Fruit fly (Drosophila melanogaster) whole organism, embryonic: ENCODE data around the gene CG42541.
A peak's percentile ranks its signal among the peaks of the same experiment; 100 is the strongest.

Experiments
- Abd-B ChIP-seq: fragments of 200-800 bp; sonication (Bioruptor generic); optimal IDR thresholded peaks from 2 replicates; lab custom pipeline; 2018; ENCODE audit warnings: missing biosample characterization, mild to moderate bottlenecking, missing genetic modification characterization, moderate library complexity
- Ada2b ChIP-seq: fragments of 200-800 bp; sonication (Bioruptor generic); IDR thresholded peaks from 2 replicates; pipeline ENCODE4 v1.3.6; 2022; ENCODE audit warnings: missing biosample characterization, missing genetic modification characterization
- Bgb ChIP-seq: fragments of 200-800 bp; sonication (Bioruptor generic); IDR thresholded peaks from 2 replicates; pipeline ENCODE4 v1.3.6; 2022; ENCODE audit warnings: missing biosample characterization, missing genetic modification characterization; ENCODE audit not compliant: partially characterized antibody
- Blimp-1 ChIP-seq: fragments of 200-800 bp; sonication (Bioruptor generic); optimal IDR thresholded peaks from 3 replicates; lab custom pipeline; 2018; ENCODE audit warnings: missing biosample characterization, missing genetic modification characterization, mild to moderate bottlenecking, moderate library complexity, missing genetic modification reagents
- CG10274 ChIP-seq: fragments of 200-800 bp; sonication (Bioruptor generic); optimal IDR thresholded peaks from 3 replicates; lab custom pipeline; 2017; ENCODE audit warnings: missing biosample characterization, mild to moderate bottlenecking, missing genetic modification characterization
- CG1233 ChIP-seq: fragments of 200-800 bp; sonication (Bioruptor generic); optimal IDR thresholded peaks from 4 replicates; lab custom pipeline; 2018; ENCODE audit warnings: missing biosample characterization, mild to moderate bottlenecking, missing genetic modification characterization
- CG2199 ChIP-seq: fragments of 200-800 bp; sonication (Bioruptor generic); IDR thresholded peaks from 3 replicates; pipeline ENCODE4 v1.3.6; 2022; ENCODE audit warnings: missing biosample characterization, missing genetic modification characterization
- CG31388 ChIP-seq: fragments of 200-800 bp; sonication (Bioruptor generic); optimal IDR thresholded peaks from 2 replicates; lab custom pipeline; 2016; ENCODE audit warnings: missing biosample characterization, missing genetic modification characterization
- CG31441 ChIP-seq: fragments of 200-800 bp; sonication (Bioruptor generic); IDR thresholded peaks from 2 replicates; pipeline ENCODE4 v1.3.6; 2022; ENCODE audit warnings: missing biosample characterization, missing genetic modification characterization
- CG32532 ChIP-seq: fragments of 200-800 bp; sonication (Bioruptor generic); IDR thresholded peaks from 2 replicates; pipeline ENCODE4 v1.3.6; 2022; ENCODE audit warnings: missing biosample characterization, missing genetic modification characterization
- CG34376 ChIP-seq: fragments of 200-800 bp; sonication (Bioruptor generic); optimal IDR thresholded peaks from 2 replicates; lab custom pipeline; 2018; ENCODE audit warnings: missing biosample characterization, mild to moderate bottlenecking, missing genetic modification characterization
- CG42726 ChIP-seq: fragments of 200-800 bp; sonication (Bioruptor generic); IDR thresholded peaks from 2 replicates; pipeline ENCODE4 v1.3.6; 2022; ENCODE audit warnings: missing biosample characterization, missing genetic modification characterization; ENCODE audit not compliant: partially characterized antibody
- CG6654 ChIP-seq: fragments of 200-800 bp; sonication (Bioruptor generic); optimal IDR thresholded peaks from 2 replicates; lab custom pipeline; 2017; ENCODE audit warnings: missing biosample characterization, mild to moderate bottlenecking, missing genetic modification characterization
- CG8290 ChIP-seq, 3 experiments: fragments of 200-800 bp; sonication (Bioruptor generic); optimal IDR thresholded peaks; 2 replicates each; lab custom pipeline; 2016 to 2019; ENCODE audit warnings: missing biosample characterization in 3 of 3, missing genetic modification characterization in 3 of 3, mild to moderate bottlenecking in 2 of 3, moderate library complexity in 1 of 3
- Drgx ChIP-seq: fragments of 200-800 bp; sonication (Bioruptor generic); IDR thresholded peaks from 2 replicates; pipeline ENCODE4 v1.3.6; 2022; ENCODE audit warnings: missing biosample characterization, missing genetic modification characterization
- Hr78 ChIP-seq, 2 experiments: fragments of 200-800 bp in 1 of 2; fragments of >200 bp in 1 of 2; sonication (Bioruptor generic) in 1 of 2; optimal IDR thresholded peaks; 2 replicates each; lab custom pipeline; 2017 to 2019; ENCODE audit warnings: missing biosample characterization in 2 of 2, missing genetic modification characterization in 2 of 2, mild to moderate bottlenecking in 1 of 2, moderate library complexity in 1 of 2
- Med ChIP-seq: fragments of 200-800 bp; sonication (Bioruptor generic); peaks from one replicate; lab custom pipeline; 2016; ENCODE audit warnings: missing biosample characterization, missing genetic modification characterization, mild to moderate bottlenecking, inconsistent platforms, moderate library complexity
- Opbp ChIP-seq: fragments of 200-800 bp; sonication (Bioruptor generic); IDR thresholded peaks from 3 replicates; pipeline ENCODE4 v1.3.6; 2022; ENCODE audit warnings: missing biosample characterization, missing genetic modification characterization; ENCODE audit not compliant: partially characterized antibody
- Pdp1 ChIP-seq, 2 experiments: fragments of 200-800 bp; sonication (Bioruptor generic); optimal IDR thresholded peaks; 3 replicates each; lab custom pipeline; 2016; ENCODE audit warnings: missing biosample characterization in 2 of 2, missing genetic modification characterization in 2 of 2, mild to moderate bottlenecking in 1 of 2, moderate library complexity in 1 of 2
- Ravus ChIP-seq: fragments of 200-800 bp; sonication (Bioruptor generic); IDR thresholded peaks from 2 replicates; pipeline ENCODE4 v1.3.6; 2022; ENCODE audit warnings: missing biosample characterization, missing genetic modification characterization
- Rfx ChIP-seq: fragments of 200-800 bp; sonication (Bioruptor generic); IDR thresholded peaks from 2 replicates; pipeline ENCODE4 v1.3.6; 2022; ENCODE audit warnings: missing biosample characterization, missing genetic modification characterization
- ase ChIP-seq: fragments of 200-800 bp; sonication (Bioruptor generic); IDR thresholded peaks from 3 replicates; pipeline ENCODE4 v1.3.6; 2022; ENCODE audit warnings: missing biosample characterization, missing genetic modification characterization
- bbx ChIP-seq: fragments of 200-800 bp; sonication (Bioruptor generic); IDR thresholded peaks from 2 replicates; pipeline ENCODE4 v1.3.6; 2022; ENCODE audit warnings: missing biosample characterization, missing genetic modification characterization; ENCODE audit not compliant: partially characterized antibody
- disco-r ChIP-seq: fragments of 200-800 bp; sonication (Bioruptor generic); optimal IDR thresholded peaks from 2 replicates; lab custom pipeline; 2016; ENCODE audit warnings: missing biosample characterization, missing genetic modification characterization
- gcm ChIP-seq: fragments of 200-800 bp; sonication (Bioruptor generic); optimal IDR thresholded peaks from 2 replicates; lab custom pipeline; 2019; ENCODE audit warnings: missing biosample characterization, mild to moderate bottlenecking, missing genetic modification characterization, moderate library complexity
- grau ChIP-seq: fragments of 200-800 bp; optimal IDR thresholded peaks from 3 replicates; lab custom pipeline; 2019; ENCODE audit warnings: missing biosample characterization, mild to moderate bottlenecking, missing genetic modification characterization, moderate library complexity
- grn ChIP-seq: fragments of 200-800 bp; sonication (Bioruptor generic); optimal IDR thresholded peaks from 3 replicates; lab custom pipeline; 2017; ENCODE audit warnings: missing biosample characterization, missing genetic modification characterization
- her ChIP-seq: fragments of 200-800 bp; sonication (Bioruptor generic); optimal IDR thresholded peaks from 2 replicates; lab custom pipeline; 2016; ENCODE audit warnings: missing biosample characterization, missing genetic modification characterization
- kni ChIP-seq: fragments of 200-800 bp; sonication (Bioruptor generic); optimal IDR thresholded peaks from 3 replicates; lab custom pipeline; 2017; ENCODE audit warnings: mild to moderate bottlenecking, missing biosample characterization, missing genetic modification reagents, missing genetic modification characterization
- nerfin-1 ChIP-seq: fragments of 200-800 bp; sonication (Bioruptor generic); optimal IDR thresholded peaks from 3 replicates; lab custom pipeline; 2019; ENCODE audit warnings: missing biosample characterization, mild to moderate bottlenecking, missing genetic modification characterization, moderate library complexity
- peb ChIP-seq: fragments of 200-800 bp; sonication (Bioruptor generic); IDR thresholded peaks from 2 replicates; pipeline ENCODE4 v1.3.6; 2022; ENCODE audit warnings: missing biosample characterization, missing genetic modification characterization
- row ChIP-seq: fragments of 200-800 bp; sonication (Bioruptor generic); IDR thresholded peaks from 3 replicates; pipeline ENCODE4 v1.3.6; 2022; ENCODE audit warnings: missing biosample characterization, missing genetic modification characterization
- sens ChIP-seq: fragments of 200-800 bp; sonication (Bioruptor generic); peaks from one replicate; lab custom pipeline; 2016; ENCODE audit warnings: missing biosample characterization, missing genetic modification characterization
- ssp ChIP-seq: fragments of 200-800 bp; sonication (Bioruptor generic); IDR thresholded peaks from 2 replicates; pipeline ENCODE4 v1.3.6; 2022; ENCODE audit warnings: missing biosample characterization, missing genetic modification characterization
- stwl ChIP-seq: fragments of 200-800 bp; sonication (Bioruptor generic); optimal IDR thresholded peaks from 3 replicates; lab custom pipeline; 2018; ENCODE audit warnings: missing biosample characterization, mild to moderate bottlenecking, missing genetic modification characterization, moderate library complexity
- vvl ChIP-seq: fragments of 200-800 bp; sonication (Bioruptor generic); IDR thresholded peaks from 2 replicates; pipeline ENCODE4 v1.3.6; 2022; ENCODE audit warnings: missing biosample characterization, missing genetic modification characterization

The CG42541 gene

dm6 chrX:3861183-3861582 is 69.2 kb downstream of the CG42541 start (continued):
- TF ChIP-seq nerfin-1 (tag; lab: Kevin White, UChicago) (peak; percentile 82), ase (no peak), vvl (GFP tag; lab: Robert Waterston, UW) (0 out of 2 replicates have a peak, but pooled peaks have one; percentile 16), CG8290 (GFP tag; optimal IDR thresholded peaks at IDR 0.05; lab: Kevin White, UChicago) (peak; percentile 74), CG8290 (tag; optimal IDR thresholded peaks at IDR 0.05; lab: Kevin White, UChicago) (peak in 1 of 2 experiments; percentile 11), Abd-B (peak; percentile 20), Ravus (no peak), CG42726 (GFP tag; lab: Robert Waterston, UW) (0 out of 2 replicates have a peak, but pooled peaks have one; percentile 9), kni (GFP tag; lab: Kevin White, UChicago) (peak; percentile 9), peb (no peak), gcm (GFP tag; lab: Kevin White, UChicago) (peak; percentile 22), grn (GFP tag; lab: Kevin White, UChicago) (no peak), bbx (0 out of 2 replicates have a peak, but pooled peaks have one; percentile 20), her (GFP tag; lab: Kevin White, UChicago) (peak; percentile 6), Bgb (GFP tag; lab: Robert Waterston, UW) (0 out of 2 replicates have a peak, but pooled peaks have one; percentile 37), CG1233 (GFP tag; lab: Kevin White, UChicago) (no peak), CG32532 (0 out of 2 replicates have a peak, but pooled peaks have one; percentile 14), Opbp (GFP tag; lab: Robert Waterston, UW) (0 out of 3 replicates have a peak, but pooled peaks have one; percentile 31), CG31388 (GFP tag; lab: Kevin White, UChicago) (no peak), stwl (tag; lab: Kevin White, UChicago) (peak; percentile 46), CG2199 (peak; percentile 81; the same call in 1 of the 3 replicates), sens (peak; percentile 42), Med (GFP tag; lab: Kevin White, UChicago) (peak; percentile 82), row (GFP tag; lab: Robert Waterston, UW) (peak; percentile 19; the same call in 1 of the 3 replicates)

dm6 chrX:3849419-3850028 is 80.9 kb downstream of the CG42541 start:
- TF ChIP-seq Blimp-1 (GFP tag; lab: Kevin White, UChicago), result peak; percentile 16
- no peak for TF ChIP-seq CG10274 (GFP tag; lab: Kevin White, UChicago)

- TF ChIP-seq grau (tag; lab: Kevin White, UChicago), result peak; percentile 77
- TF ChIP-seq CG31441 (GFP tag; lab: Robert Waterston, UW), result no peak
- peak; percentile 40; the same call in 1 of the 2 replicates for TF ChIP-seq vvl (GFP tag; lab: Robert Waterston, UW)
- TF ChIP-seq CG6654 (GFP tag; lab: Kevin White, UChicago), result no peak
- no peak for TF ChIP-seq Hr78 (GFP tag; optimal IDR thresholded peaks at IDR 0.05; lab: Kevin White, UChicago)
- no peak for TF ChIP-seq CG34376 (GFP tag; lab: Kevin White, UChicago)
- no peak for TF ChIP-seq Ada2b (GFP tag; lab: Robert Waterston, UW)
- 0 out of 2 replicates have a peak, but pooled peaks have one; percentile 8 for TF ChIP-seq Rfx (GFP tag; lab: Robert Waterston, UW)
- no peak for TF ChIP-seq disco-r (GFP tag; lab: Kevin White, UChicago)
- peak; percentile 9; the same call in 1 of the 2 replicates for TF ChIP-seq Drgx
- TF ChIP-seq Pdp1 (GFP tag; optimal IDR thresholded peaks at IDR 0.05; lab: Kevin White, UChicago), result no peak
- TF ChIP-seq ssp (GFP tag; lab: Robert Waterston, UW), result no peak
- peak; percentile 12 for TF ChIP-seq Med (GFP tag; lab: Kevin White, UChicago)
- peak; percentile 36 for TF ChIP-seq sens
These were observed 84.0 kb downstream of the CG42541 start for dm6 chrX:3846393-3846792.
